Worm (Caenorhabditis elegans) whole organism, L4 larva: ENCODE results near the gene Y52E8A.2.

ENCODE experiments used
- F10B5.3 ChIP-seq: sonication (generic microtip); optimal IDR thresholded peaks from 2 replicates; lab custom pipeline; 2016; ENCODE audit warnings: mild to moderate bottlenecking, missing genetic modification characterization, missing compliant biosample characterization
- F37D6.2 ChIP-seq: sonication (generic microtip); optimal IDR thresholded peaks from 2 replicates; lab custom pipeline; 2016; ENCODE audit warnings: mild to moderate bottlenecking, missing genetic modification characterization, missing compliant biosample characterization
- F44E2.7 ChIP-seq: fragments of 200-800 bp; sonication (Bioruptor generic); IDR thresholded peaks from 2 replicates; pipeline ENCODE4 v2.1.2; 2022; ENCODE audit warnings: missing genetic modification characterization, missing compliant biosample characterization
- F49E8.2 ChIP-seq: sonication (generic microtip); optimal IDR thresholded peaks from 2 replicates; lab custom pipeline; 2016; ENCODE audit warnings: missing compliant biosample characterization, mild to moderate bottlenecking, missing genetic modification characterization, borderline replicate concordance
- T20F7.1 ChIP-seq: fragments of 200-800 bp; sonication (Bioruptor generic); optimal IDR thresholded peaks from 2 replicates; lab custom pipeline; 2018; ENCODE audit warnings: mild to moderate bottlenecking, missing genetic modification characterization, missing compliant biosample characterization
- T26A8.4 ChIP-seq: fragments of 200-800 bp; sonication (Bioruptor generic); IDR thresholded peaks from 2 replicates; pipeline ENCODE4 v1.3.6; 2022; ENCODE audit warnings: missing genetic modification characterization, missing compliant biosample characterization
- Y75B8A.6 ChIP-seq: fragments of 200-800 bp; sonication (Bioruptor generic); IDR thresholded peaks from 2 replicates; pipeline ENCODE4 v1.3.6; 2022; ENCODE audit warnings: missing genetic modification reagents, missing genetic modification characterization, missing compliant biosample characterization
- aha-1 ChIP-seq: fragments of 150-350 bp; peaks from one replicate; lab custom pipeline; 2014; ENCODE audit warnings: missing biosample characterization, missing genetic modification characterization
- ceh-28 ChIP-seq: fragments of 150-350 bp; optimal IDR thresholded peaks from 2 replicates; lab custom pipeline; 2014; ENCODE audit warnings: missing biosample characterization, missing genetic modification reagents, missing genetic modification characterization
- ceh-62 ChIP-seq: sonication (generic microtip); optimal IDR thresholded peaks from 2 replicates; lab custom pipeline; 2017; ENCODE audit warnings: missing biosample characterization, missing genetic modification characterization
- ces-1 ChIP-seq: fragments of 150-350 bp; sonication (generic microtip); optimal IDR thresholded peaks from 4 replicates; lab custom pipeline; 2014; ENCODE audit warnings: missing biosample characterization, missing genetic modification reagents, missing genetic modification characterization
- cey-2 ChIP-seq: sonication (generic microtip); optimal IDR thresholded peaks from 3 replicates; lab custom pipeline; 2017; ENCODE audit warnings: missing genetic modification characterization, mild to moderate bottlenecking, missing compliant biosample characterization, antibody characterized with exemption, borderline replicate concordance; ENCODE audit not compliant: insufficient read depth
- daf-12 ChIP-seq: fragments of 150-350 bp; optimal IDR thresholded peaks from 2 replicates; lab custom pipeline; 2014; ENCODE audit warnings: missing biosample characterization, missing genetic modification reagents, missing genetic modification characterization
- daf-16 ChIP-seq, 3 experiments: sonication (generic microtip); optimal IDR thresholded peaks; 2 replicates each; lab custom pipeline; 2016 to 2017; ENCODE audit warnings: missing genetic modification characterization in 3 of 3, missing genetic modification reagents in 3 of 3, mild to moderate bottlenecking in 2 of 3, missing compliant biosample characterization in 2 of 3, missing biosample characterization in 1 of 3, moderate library complexity in 1 of 3
- dmd-6 ChIP-seq: fragments of 200-800 bp; sonication (Bioruptor generic); IDR thresholded peaks from 2 replicates; pipeline ENCODE4 v1.3.6; 2022; ENCODE audit warnings: missing genetic modification reagents, missing genetic modification characterization, missing compliant biosample characterization
- dpl-1 ChIP-seq: fragments of 150-350 bp; optimal IDR thresholded peaks from 2 replicates; lab custom pipeline; 2014; ENCODE audit warnings: missing biosample characterization, missing genetic modification reagents, missing genetic modification characterization
- egl-27 ChIP-seq: sonication (generic microtip); optimal IDR thresholded peaks from 3 replicates; lab custom pipeline; 2017; ENCODE audit warnings: missing biosample characterization, missing genetic modification reagents, missing genetic modification characterization
- fkh-10 ChIP-seq: fragments of 150-350 bp; optimal IDR thresholded peaks from 2 replicates; lab custom pipeline; 2014; ENCODE audit warnings: missing biosample characterization, missing genetic modification reagents, missing genetic modification characterization
- hlh-11 ChIP-seq: fragments of 200-800 bp; sonication (Bioruptor generic); optimal IDR thresholded peaks from 2 replicates; lab custom pipeline; 2018; ENCODE audit warnings: mild to moderate bottlenecking, missing genetic modification characterization, missing compliant biosample characterization
- hlh-30 ChIP-seq: sonication (generic microtip); optimal IDR thresholded peaks from 2 replicates; lab custom pipeline; 2017; ENCODE audit warnings: antibody characterized with exemption, mild to moderate bottlenecking, missing genetic modification characterization, missing compliant biosample characterization; ENCODE audit not compliant: insufficient read depth
- hmg-1.1 ChIP-seq: fragments of 200-800 bp; sonication (Bioruptor generic); IDR thresholded peaks from 2 replicates; pipeline ENCODE4 v1.3.6; 2022; ENCODE audit warnings: missing genetic modification reagents, missing genetic modification characterization, missing compliant biosample characterization
- lin-13 ChIP-seq: fragments of 150-350 bp; optimal IDR thresholded peaks from 2 replicates; lab custom pipeline; 2014; ENCODE audit warnings: missing biosample characterization, missing genetic modification reagents, missing genetic modification characterization
- lin-15B ChIP-seq: fragments of 150-350 bp; sonication (generic microtip); optimal IDR thresholded peaks from 3 replicates; lab custom pipeline; 2014; ENCODE audit warnings: missing biosample characterization, missing genetic modification characterization
- lin-29 ChIP-seq: fragments of 200-800 bp; sonication (Bioruptor generic); IDR thresholded peaks from 2 replicates; pipeline ENCODE4 v1.3.6; 2022; ENCODE audit warnings: missing genetic modification reagents, missing genetic modification characterization, missing compliant biosample characterization
- lin-39 ChIP-seq: fragments of 150-350 bp; optimal IDR thresholded peaks from 2 replicates; lab custom pipeline; 2014; ENCODE audit warnings: missing biosample characterization, missing genetic modification reagents, missing genetic modification characterization
- lir-3 ChIP-seq: sonication (generic microtip); optimal IDR thresholded peaks from 2 replicates; lab custom pipeline; 2016; ENCODE audit warnings: mild to moderate bottlenecking, missing genetic modification characterization, missing compliant biosample characterization
- madf-9 ChIP-seq: fragments of 200-800 bp; sonication (Bioruptor generic); conservative IDR thresholded peaks from 2 replicates; pipeline ENCODE4 v1.3.6; 2022; ENCODE audit warnings: missing genetic modification reagents, missing genetic modification characterization, missing compliant biosample characterization
- mep-1 ChIP-seq: fragments of 150-350 bp; sonication (generic microtip); optimal IDR thresholded peaks from 3 replicates; lab custom pipeline; 2014; ENCODE audit warnings: missing biosample characterization, missing genetic modification characterization
- mes-2 ChIP-seq: sonication (generic microtip); optimal IDR thresholded peaks from 2 replicates; lab custom pipeline; 2016; ENCODE audit warnings: missing genotype, mild to moderate bottlenecking, missing genetic modification characterization, missing compliant biosample characterization; ENCODE audit not compliant: poor library complexity, severe bottlenecking
- mxl-3 ChIP-seq: fragments of 200-800 bp; sonication (Bioruptor generic); optimal IDR thresholded peaks from 2 replicates; lab custom pipeline; 2018; ENCODE audit warnings: mild to moderate bottlenecking, missing genetic modification characterization, missing compliant biosample characterization
- nhr-102 ChIP-seq: sonication (generic microtip); optimal IDR thresholded peaks from 2 replicates; lab custom pipeline; 2016; ENCODE audit warnings: mild to moderate bottlenecking, missing genetic modification characterization, moderate library complexity, missing compliant biosample characterization
- nhr-25 ChIP-seq: sonication (generic microtip); optimal IDR thresholded peaks from 2 replicates; lab custom pipeline; 2017; ENCODE audit warnings: missing genetic modification characterization, mild to moderate bottlenecking, missing compliant biosample characterization, antibody characterized with exemption, moderate library complexity, borderline replicate concordance; ENCODE audit not compliant: insufficient read depth
- nhr-41 ChIP-seq: fragments of 200-800 bp; sonication (Bioruptor generic); IDR thresholded peaks from 2 replicates; pipeline ENCODE4 v1.3.6; 2022; ENCODE audit warnings: missing genetic modification reagents, missing genetic modification characterization, missing compliant biosample characterization
- nhr-6 ChIP-seq: fragments of 150-350 bp; optimal IDR thresholded peaks from 2 replicates; lab custom pipeline; 2014; ENCODE audit warnings: missing biosample characterization, missing genetic modification characterization
- nhr-76 ChIP-seq: fragments of 150-350 bp; optimal IDR thresholded peaks from 2 replicates; lab custom pipeline; 2014; ENCODE audit warnings: missing biosample characterization, missing genetic modification characterization
- pha-4 ChIP-seq, 2 experiments: fragments of 150-350 bp in 1 of 2; fragments of 200-800 bp in 1 of 2; sonication (Bioruptor generic) in 1 of 2; IDR thresholded peaks in 1 of 2; optimal IDR thresholded peaks in 1 of 2; 2 replicates each; pipeline versions ENCODE4 v1.3.6 to Lab custom; 2014 to 2022; ENCODE audit warnings: missing genetic modification characterization in 2 of 2, missing genetic modification reagents in 2 of 2, missing biosample characterization in 1 of 2, missing compliant biosample characterization in 1 of 2
- php-3 ChIP-seq: fragments of 200-800 bp; sonication (Bioruptor generic); IDR thresholded peaks from 2 replicates; pipeline ENCODE4 v1.3.6; 2022; ENCODE audit warnings: missing genetic modification reagents, missing genetic modification characterization, missing compliant biosample characterization
- pqm-1 ChIP-seq: sonication (generic microtip); optimal IDR thresholded peaks from 2 replicates; lab custom pipeline; 2017; ENCODE audit warnings: missing biosample characterization, missing genetic modification characterization
- rbr-2 ChIP-seq: sonication (generic microtip); optimal IDR thresholded peaks from 2 replicates; lab custom pipeline; 2016; ENCODE audit warnings: missing genotype, missing genetic modification characterization, missing compliant biosample characterization
- sdz-12 ChIP-seq: fragments of 200-800 bp; sonication (Bioruptor generic); optimal IDR thresholded peaks from 2 replicates; lab custom pipeline; 2018; ENCODE audit warnings: mild to moderate bottlenecking, missing genetic modification characterization, missing compliant biosample characterization
- set-16 ChIP-seq: fragments of 200-800 bp; sonication (Bioruptor generic); IDR thresholded peaks from 2 replicates; pipeline ENCODE4 v1.3.6; 2022; ENCODE audit warnings: missing genetic modification reagents, missing genetic modification characterization, missing compliant biosample characterization
- tag-97 ChIP-seq: fragments of 200-800 bp; sonication (Bioruptor generic); IDR thresholded peaks from 2 replicates; pipeline ENCODE4 v1.3.6; 2022; ENCODE audit warnings: missing genetic modification characterization, missing compliant biosample characterization
- tra-1 ChIP-seq: fragments of 200-800 bp; sonication (Bioruptor generic); IDR thresholded peaks from 2 replicates; pipeline ENCODE4 v1.3.6; 2022; ENCODE audit warnings: missing genetic modification reagents, missing genetic modification characterization, missing compliant biosample characterization
- unc-39 ChIP-seq: sonication (generic microtip); optimal IDR thresholded peaks from 2 replicates; lab custom pipeline; 2017; ENCODE audit warnings: missing biosample characterization, missing genetic modification characterization
- unc-62 ChIP-seq, 3 experiments: fragments of 150-350 bp in 1 of 3; sonication (generic microtip); optimal IDR thresholded peaks in 2 of 3; peaks in 1 of 3; 1 replicate in 1 of 3; 2 replicates in 2 of 3; lab custom pipeline; 2014 to 2017; ENCODE audit warnings: missing biosample characterization in 3 of 3, missing genetic modification characterization in 3 of 3, missing genetic modification reagents in 3 of 3, missing genotype in 1 of 3
- vab-7 ChIP-seq: fragments of 200-800 bp; sonication (Bioruptor generic); IDR thresholded peaks from 2 replicates; pipeline ENCODE4 v1.3.6; 2022; ENCODE audit warnings: missing genetic modification reagents, missing genetic modification characterization, missing compliant biosample characterization
- zag-1 ChIP-seq: fragments of 150-350 bp; optimal IDR thresholded peaks from 2 replicates; lab custom pipeline; 2014; ENCODE audit warnings: missing biosample characterization, missing genetic modification characterization
- zip-11 ChIP-seq: fragments of 200-800 bp; sonication (Bioruptor generic); IDR thresholded peaks from 2 replicates; pipeline ENCODE4 v1.3.6; 2022; ENCODE audit warnings: missing genetic modification characterization, missing compliant biosample characterization
- zip-2 ChIP-seq: fragments of 150-350 bp; optimal IDR thresholded peaks from 2 replicates; lab custom pipeline; 2014; ENCODE audit warnings: missing biosample characterization, missing genetic modification characterization

The Y52E8A.2 gene

DNA sequence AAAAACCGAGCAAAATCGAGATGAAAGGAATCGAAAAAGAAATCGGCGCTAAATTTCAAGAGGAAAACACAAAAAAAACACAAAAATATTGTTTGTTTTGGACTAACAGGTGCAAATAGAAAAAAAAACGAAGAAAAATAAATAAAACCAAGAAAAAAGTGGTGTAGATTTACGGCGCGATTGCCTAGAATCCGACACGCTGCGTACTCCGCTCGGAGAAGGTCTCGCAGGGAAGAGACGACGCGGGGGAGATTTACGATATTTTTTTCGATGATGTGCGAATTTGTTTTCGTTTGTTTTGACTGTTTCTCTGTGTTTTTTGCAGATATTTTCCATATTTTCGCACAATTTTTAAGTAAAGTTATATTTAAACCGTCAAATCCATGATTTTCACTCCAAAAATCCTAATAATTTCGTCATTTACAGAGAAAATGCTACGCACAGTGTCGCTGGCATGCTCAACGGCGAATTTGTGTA lies 21.4 kb upstream of the Y52E8A.2 start, which contains the start of gene sco-1:
Gene sco-1 (plus strand): TSS at position 427 of the 477 bp plus-strand sequence.
- TF ChIP-seq sdz-12 (GFP tag; lab: Kevin White, UChicago) = peak; percentile 80
- no peak for TF ChIP-seq zip-11 (GFP tag; lab: Robert Waterston, UW)
- no peak for TF ChIP-seq T20F7.1 (GFP tag; lab: Kevin White, UChicago)
- TF ChIP-seq aha-1 = peak; percentile 93
- TF ChIP-seq mep-1 (tag; lab: Kevin White, UChicago) = peak; percentile 98
- no peak for TF ChIP-seq Y75B8A.6
- TF ChIP-seq lin-13 (GFP tag; lab: Kevin White, UChicago) = peak; percentile 93
- TF ChIP-seq hlh-30 (tag; lab: Kevin White, UChicago) = peak; percentile 91
- peak; percentile 88 for TF ChIP-seq php-3
- TF ChIP-seq nhr-25 = peak; percentile 92
- no peak for TF ChIP-seq nhr-41
- TF ChIP-seq unc-62 (GFP tag; optimal IDR thresholded peaks at IDR 0.05 in 1 of 2; lab: Kevin White, UChicago) = peak in 1 of 2 experiments; percentile 38
- TF ChIP-seq unc-62 (tag; optimal IDR thresholded peaks at IDR 0.05; lab: Kevin White, UChicago) = no peak
- no peak for TF ChIP-seq F44E2.7 (GFP tag; lab: Robert Waterston, UW)
- TF ChIP-seq ces-1 (GFP tag; lab: Kevin White, UChicago) = peak; percentile 42
- TF ChIP-seq nhr-6 (tag; lab: Kevin White, UChicago) = peak; percentile 91
- peak; percentile 94 for TF ChIP-seq T26A8.4 (GFP tag; lab: Robert Waterston, UW)
- TF ChIP-seq dmd-6 (GFP tag; lab: Robert Waterston, UW) = peak; percentile 95
- no peak for TF ChIP-seq set-16 (GFP tag; lab: Robert Waterston, UW)
- peak; percentile 83 for TF ChIP-seq lin-15B (tag; lab: Kevin White, UChicago)
- peak in 1 of 2 experiments; percentile 94 for TF ChIP-seq daf-16 (GFP tag; optimal IDR thresholded peaks at IDR 0.05; lab: Kevin White, UChicago)
- peak; percentile 82 for TF ChIP-seq daf-16 (tag; optimal IDR thresholded peaks at IDR 0.05; lab: Kevin White, UChicago)
- TF ChIP-seq madf-9 (GFP tag; lab: Robert Waterston, UW) = peak; percentile 91
- peak; percentile 68 for TF ChIP-seq mxl-3
- TF ChIP-seq rbr-2 (tag; lab: Kevin White, UChicago) = peak; percentile 93
- TF ChIP-seq tag-97 (GFP tag; lab: Robert Waterston, UW) = peak; percentile 95
- TF ChIP-seq mes-2 (tag; lab: Kevin White, UChicago) = peak; percentile 99
- TF ChIP-seq pqm-1 (tag; lab: Kevin White, UChicago) = no peak
- peak; percentile 88 for TF ChIP-seq nhr-102 (tag; lab: Kevin White, UChicago)
- no peak for TF ChIP-seq daf-12 (tag; lab: Kevin White, UChicago)
- TF ChIP-seq unc-39 (tag; lab: Kevin White, UChicago) = no peak
- peak; percentile 59 for TF ChIP-seq F49E8.2
- peak; percentile 30 for TF ChIP-seq lin-39 (tag; lab: Kevin White, UChicago)
- peak; percentile 24 for TF ChIP-seq lir-3 (tag; lab: Kevin White, UChicago)
- TF ChIP-seq tra-1 (GFP tag; lab: Robert Waterston, UW) = no peak; the same call in none of the 2 replicates
- no peak for TF ChIP-seq ceh-28
- TF ChIP-seq hlh-11 (tag; lab: Kevin White, UChicago) = peak; percentile 90
- TF ChIP-seq zip-2 = peak; percentile 70
- TF ChIP-seq F10B5.3 (tag; lab: Kevin White, UChicago) = no peak
- peak; percentile 97 for TF ChIP-seq fkh-10 (GFP tag; lab: Kevin White, UChicago)
- TF ChIP-seq F37D6.2 (tag; lab: Kevin White, UChicago) = peak; percentile 87
- peak; percentile 79 for TF ChIP-seq vab-7
- TF ChIP-seq lin-29 (GFP tag; lab: Robert Waterston, UW) = peak; percentile 89
- no peak for TF ChIP-seq nhr-76
- TF ChIP-seq egl-27 (tag; lab: Kevin White, UChicago) = no peak
- TF ChIP-seq hmg-1.1 = peak; percentile 84
- peak; percentile 87 for TF ChIP-seq pha-4 (GFP tag; IDR thresholded peaks at IDR 0.05; lab: Robert Waterston, UW)
- TF ChIP-seq pha-4 (tag; optimal IDR thresholded peaks at IDR 0.05; lab: Kevin White, UChicago) = peak; percentile 82
- TF ChIP-seq ceh-62 (tag; lab: Kevin White, UChicago) = no peak
- TF ChIP-seq cey-2 (tag; lab: Kevin White, UChicago) = no peak
- TF ChIP-seq zag-1 = peak; percentile 42
- TF ChIP-seq dpl-1 (GFP tag; lab: Kevin White, UChicago) = peak; percentile 90
